Worm (Caenorhabditis elegans): ENCODE results near the gene C03B1.7.

DNA sequence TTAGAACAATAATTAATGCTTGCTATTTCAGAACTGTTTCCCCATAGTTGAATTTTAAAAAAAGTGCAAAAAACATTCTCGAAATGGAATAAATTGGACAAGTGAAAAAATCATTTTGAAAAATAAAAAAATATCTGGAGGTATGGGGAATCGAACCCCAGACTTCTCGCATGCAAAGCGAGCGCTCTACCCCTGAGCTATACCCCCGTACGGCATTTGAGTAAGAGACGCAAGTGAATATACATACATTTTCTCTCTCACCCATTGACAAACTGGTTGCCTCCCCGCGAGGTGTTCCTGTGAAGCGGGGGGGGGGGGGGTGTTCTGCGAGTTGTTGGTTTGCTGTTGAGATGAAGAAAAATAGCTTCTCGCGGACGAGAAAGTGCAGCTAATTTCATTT, 49.5 kb upstream of the C03B1.7 start:
- no peak for TF ChIP-seq ama-1 (optimal IDR thresholded peaks at IDR 0.05)
- no peak for TF ChIP-seq fkh-10 (GFP tag; optimal IDR thresholded peaks at IDR 0.05)
- peak; percentile 73 for TF ChIP-seq dmd-4 (tag; optimal IDR thresholded peaks at IDR 0.05; ENCODE audit: borderline replicate concordance)
- TF ChIP-seq ets-4 (tag; optimal IDR thresholded peaks at IDR 0.05): peak; percentile 54
- TF ChIP-seq fkh-6 (tag; optimal IDR thresholded peaks at IDR 0.05): peak; percentile 88
- peak; percentile 86 for TF ChIP-seq ceh-14 (tag; optimal IDR thresholded peaks at IDR 0.05)
- peak; percentile 87 for TF ChIP-seq ceh-6 (GFP tag; optimal IDR thresholded peaks at IDR 0.05)
